Fruit fly (Drosophila melanogaster) whole organism, wandering third instar larva: ENCODE measurements around the gene Appl.

Source experiments
- Dfd ChIP-seq: fragments of >200 bp; optimal IDR thresholded peaks from 2 replicates; lab custom pipeline; 2017; ENCODE audit warnings: missing biosample characterization, missing genetic modification characterization
- Hnf4 ChIP-seq: fragments of 200-800 bp; sonication (Bioruptor generic); optimal IDR thresholded peaks from 2 replicates; lab custom pipeline; 2016; ENCODE audit warnings: missing biosample characterization, mild to moderate bottlenecking, missing genetic modification characterization
- Myc ChIP-seq: fragments of >200 bp; optimal IDR thresholded peaks from 2 replicates; lab custom pipeline; 2017
- OdsH ChIP-seq: fragments of 200-800 bp; sonication (Bioruptor generic); optimal IDR thresholded peaks from 2 replicates; lab custom pipeline; 2016; ENCODE audit warnings: missing biosample characterization, mild to moderate bottlenecking, missing genetic modification characterization
- dsf ChIP-seq: sonication (Bioruptor generic); optimal IDR thresholded peaks from 2 replicates; lab custom pipeline; 2016; ENCODE audit warnings: missing biosample characterization, missing genetic modification characterization, borderline replicate concordance
- ey ChIP-seq: fragments of 200-800 bp; sonication (Bioruptor generic); optimal IDR thresholded peaks from 2 replicates; lab custom pipeline; 2016; ENCODE audit warnings: missing biosample characterization, missing genetic modification characterization
- fru ChIP-seq: fragments of 200-800 bp; sonication (Bioruptor generic); optimal IDR thresholded peaks from 3 replicates; lab custom pipeline; 2016; ENCODE audit warnings: missing biosample characterization, mild to moderate bottlenecking, missing genetic modification characterization
- h ChIP-seq: fragments of 200-800 bp; sonication (Bioruptor generic); optimal IDR thresholded peaks from 3 replicates; lab custom pipeline; 2016; ENCODE audit warnings: missing biosample characterization, mild to moderate bottlenecking, missing genetic modification characterization
- lola ChIP-seq: fragments of >200 bp; optimal IDR thresholded peaks from 2 replicates; lab custom pipeline; 2017; ENCODE audit warnings: missing biosample characterization, missing genetic modification characterization
- pan ChIP-seq: fragments of >200 bp; optimal IDR thresholded peaks from 2 replicates; lab custom pipeline; 2017
- psq ChIP-seq: fragments of 200-800 bp; sonication (Bioruptor generic); optimal IDR thresholded peaks from 3 replicates; lab custom pipeline; 2017; ENCODE audit warnings: missing biosample characterization, mild to moderate bottlenecking, missing genetic modification characterization, moderate library complexity
- rgr ChIP-seq: fragments of 200-800 bp; sonication (Bioruptor generic); optimal IDR thresholded peaks from 3 replicates; lab custom pipeline; 2016; ENCODE audit warnings: missing biosample characterization, mild to moderate bottlenecking, missing genetic modification characterization
- usp ChIP-seq: fragments of >200 bp; optimal IDR thresholded peaks from 2 replicates; lab custom pipeline; 2017; ENCODE audit warnings: missing biosample characterization, missing genetic modification characterization

DNA sequence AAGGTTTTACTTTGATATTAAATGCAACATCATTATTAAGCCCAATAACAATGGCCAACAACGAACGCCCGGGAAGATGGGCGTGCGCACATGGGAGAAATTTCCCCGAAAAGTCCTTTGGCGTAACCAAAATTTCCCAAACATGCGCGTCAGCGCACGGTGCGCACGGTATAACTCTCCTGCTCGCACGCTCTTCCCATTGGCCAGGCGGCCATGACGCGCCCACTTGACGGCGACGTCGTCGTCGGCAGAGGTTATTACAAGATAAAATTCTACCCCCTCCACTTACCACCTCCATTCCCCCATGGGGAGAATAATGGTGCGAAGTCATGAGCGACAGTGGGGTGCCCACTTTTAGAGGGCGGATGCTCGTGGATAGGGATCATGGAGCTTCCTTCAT is 58.6 kb downstream of the Appl start:
- TF ChIP-seq ey (GFP tag; lab: Kevin White, UChicago), result no peak
- TF ChIP-seq OdsH, result no peak
- TF ChIP-seq pan (lab: Kevin White, UChicago), result no peak
- TF ChIP-seq rgr (GFP tag; lab: Kevin White, UChicago), result no peak
- TF ChIP-seq Dfd (GFP tag; lab: Kevin White, UChicago), result no peak
- TF ChIP-seq lola (GFP tag; lab: Kevin White, UChicago), result no peak
- TF ChIP-seq Myc (lab: Kevin White, UChicago), result no peak
- TF ChIP-seq usp (GFP tag; lab: Kevin White, UChicago), result no peak
- no peak for TF ChIP-seq h
- no peak for TF ChIP-seq fru (GFP tag; lab: Kevin White, UChicago)
- TF ChIP-seq psq (GFP tag; lab: Kevin White, UChicago), result no peak
- no peak for TF ChIP-seq Hnf4 (GFP tag; lab: Kevin White, UChicago)
- TF ChIP-seq dsf (GFP tag; lab: Kevin White, UChicago), result no peak
